Worm (Caenorhabditis elegans) whole organism, L1 larva: ENCODE measurements around the gene asp-5.

Source experiments
- aly-2 ChIP-seq: fragments of 150-350 bp; optimal IDR thresholded peaks from 2 replicates; lab custom pipeline; 2014; ENCODE audit warnings: missing biosample characterization, missing genetic modification characterization
- fos-1 ChIP-seq: fragments of 150-350 bp; optimal IDR thresholded peaks from 2 replicates; lab custom pipeline; 2014; ENCODE audit warnings: missing biosample characterization, missing genetic modification characterization
- lin-13 ChIP-seq: fragments of 150-350 bp; optimal IDR thresholded peaks from 2 replicates; lab custom pipeline; 2014; ENCODE audit warnings: missing biosample characterization, missing genetic modification reagents, missing genetic modification characterization
- lir-3 ChIP-seq: sonication (generic microtip); optimal IDR thresholded peaks from 2 replicates; lab custom pipeline; 2016; ENCODE audit warnings: mild to moderate bottlenecking, missing genetic modification characterization, moderate library complexity, missing compliant biosample characterization; ENCODE audit not compliant: poor library complexity
- lsy-2 ChIP-seq, 2 experiments: fragments of 150-350 bp; optimal IDR thresholded peaks; 2 replicates each; lab custom pipeline; 2014; ENCODE audit warnings: missing biosample characterization in 2 of 2, missing genetic modification characterization in 2 of 2
- mdl-1 ChIP-seq, 2 experiments: fragments of 150-350 bp; optimal IDR thresholded peaks; 2 replicates each; lab custom pipeline; 2014 to 2017; ENCODE audit warnings: missing biosample characterization in 2 of 2, missing genetic modification characterization in 2 of 2, inconsistent platforms in 1 of 2
- unc-130 ChIP-seq: fragments of 150-350 bp; optimal IDR thresholded peaks from 2 replicates; lab custom pipeline; 2017; ENCODE audit warnings: missing biosample characterization, missing genetic modification characterization, inconsistent platforms
- unc-30 ChIP-seq: sonication (generic microtip); optimal IDR thresholded peaks from 2 replicates; lab custom pipeline; 2017; ENCODE audit warnings: missing biosample characterization, missing genetic modification characterization
- unc-62 ChIP-seq: fragments of 150-350 bp; optimal IDR thresholded peaks from 2 replicates; lab custom pipeline; 2014; ENCODE audit warnings: missing biosample characterization, missing genetic modification reagents, missing genetic modification characterization
- xbp-1 ChIP-seq: sonication (generic microtip); optimal IDR thresholded peaks from 2 replicates; lab custom pipeline; 2016; ENCODE audit warnings: missing genetic modification characterization, missing compliant biosample characterization
- zag-1 ChIP-seq: fragments of 150-350 bp; optimal IDR thresholded peaks from 2 replicates; lab custom pipeline; 2014; ENCODE audit warnings: missing biosample characterization, missing genetic modification characterization
- ztf-4 ChIP-seq: fragments of 150-350 bp; optimal IDR thresholded peaks from 2 replicates; lab custom pipeline; 2014; ENCODE audit warnings: missing biosample characterization, missing genetic modification characterization

DNA sequence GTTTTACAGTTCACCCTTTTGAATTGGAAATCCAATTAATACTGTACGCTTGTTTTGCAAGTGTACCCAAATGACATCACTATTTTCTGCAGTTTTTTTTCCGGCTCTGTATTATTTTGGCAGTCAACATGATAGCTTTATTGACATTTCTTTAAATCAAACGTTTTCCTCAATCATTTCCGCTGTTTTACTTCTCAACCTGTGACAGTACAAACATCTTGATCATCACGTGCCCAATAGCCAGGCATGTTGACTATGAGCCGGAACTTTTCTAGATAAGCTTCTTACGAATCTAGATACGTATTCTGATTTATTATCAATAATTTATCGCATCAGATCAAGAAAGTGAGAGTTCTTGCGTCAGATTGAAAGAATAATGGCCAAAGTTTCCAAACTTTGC lies 2.3 kb upstream of the asp-5 start:
- no peak for TF ChIP-seq lir-3
- TF ChIP-seq aly-2 (tag; lab: Kevin White, UChicago): no peak
- no peak for TF ChIP-seq xbp-1 (tag; lab: Kevin White, UChicago)
- TF ChIP-seq unc-62 (GFP tag; lab: Kevin White, UChicago): no peak
- TF ChIP-seq unc-30 (tag; lab: Kevin White, UChicago): no peak
- TF ChIP-seq fos-1: no peak
- TF ChIP-seq lsy-2 (tag; optimal IDR thresholded peaks at IDR 0.05; lab: Kevin White, UChicago): no peak
- no peak for TF ChIP-seq lin-13 (GFP tag; lab: Kevin White, UChicago)
- no peak for TF ChIP-seq ztf-4 (tag; lab: Kevin White, UChicago)
- TF ChIP-seq mdl-1 (tag; optimal IDR thresholded peaks at IDR 0.05; lab: Kevin White, UChicago): no peak
- no peak for TF ChIP-seq unc-130
- TF ChIP-seq zag-1: no peak
